Fruit fly (Drosophila melanogaster): ENCODE data around the gene Nnk.

Gene Nnk

DNA sequence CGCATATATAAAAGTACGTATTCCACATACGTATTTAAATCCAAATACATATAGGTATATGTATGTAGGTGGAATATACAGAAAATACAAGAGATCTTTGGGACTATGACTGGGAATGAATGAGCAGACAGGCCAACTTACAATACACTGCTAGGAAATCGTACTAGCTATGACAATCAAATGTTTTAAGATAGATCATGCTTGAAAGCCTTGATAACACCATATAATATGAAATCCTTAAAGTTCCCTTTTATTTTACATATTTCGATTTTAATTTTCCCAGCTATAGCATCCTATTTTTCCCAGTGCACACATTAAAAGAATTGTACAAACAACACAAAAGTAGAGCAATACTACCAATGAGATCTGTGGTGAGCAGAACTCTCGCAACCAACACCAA is 23.7 kb downstream of the Nnk start (continued):
- TF ChIP-seq ham (GFP tag; IDR thresholded peaks at IDR 0.05), result peak; percentile 70; the same call in 1 of the 2 replicates
- peak; percentile 89 for TF ChIP-seq CG4328 (GFP tag; optimal IDR thresholded peaks at IDR 0.05)
- peak; percentile 81 for TF ChIP-seq CG17361 (GFP tag; IDR thresholded peaks at IDR 0.05)
- TF ChIP-seq CG6272 (GFP tag; IDR thresholded peaks at IDR 0.05), result peak; percentile 79
- TF ChIP-seq hbn (GFP tag; IDR thresholded peaks at IDR 0.05; ENCODE audit: partially characterized antibody), result no peak
- TF ChIP-seq CG8359 (GFP tag; optimal IDR thresholded peaks at IDR 0.05; ENCODE audit: borderline replicate concordance), result peak; percentile 8
- peak; percentile 80 for TF ChIP-seq zfh1 (GFP tag; IDR thresholded peaks at IDR 0.05)
- TF ChIP-seq CG14667 (GFP tag; IDR thresholded peaks at IDR 0.05), result peak; percentile 83
- peak; percentile 68 for TF ChIP-seq tin (GFP tag; optimal IDR thresholded peaks at IDR 0.05)
- TF ChIP-seq CG5245 (GFP tag; optimal IDR thresholded peaks at IDR 0.05), result peak; percentile 25
- peak; percentile 67 for TF ChIP-seq B-H2 (GFP tag; optimal IDR thresholded peaks at IDR 0.05)
- TF ChIP-seq prd (optimal IDR thresholded peaks at IDR 0.05), result no peak
- TF ChIP-seq prd (GFP tag; IDR thresholded peaks at IDR 0.05), result peak; percentile 90
- peak; percentile 57 for TF ChIP-seq onecut (GFP tag; IDR thresholded peaks at IDR 0.05)
- TF ChIP-seq toy (GFP tag; IDR thresholded peaks at IDR 0.05), result peak; percentile 48; the same call in 1 of the 2 replicates
- peak; percentile 75 for TF ChIP-seq CG12659 (GFP tag; optimal IDR thresholded peaks at IDR 0.05)
- peak; percentile 45; the same call in 1 of the 2 replicates for TF ChIP-seq CG11696 (GFP tag; IDR thresholded peaks at IDR 0.05)
- TF ChIP-seq Lim3 (GFP tag; IDR thresholded peaks at IDR 0.05), result peak; percentile 55; the same call in 1 of the 2 replicates
- no peak for TF ChIP-seq ash1 (GFP tag; optimal IDR thresholded peaks at IDR 0.05)
- no peak for TF ChIP-seq CG7271 (tag; optimal IDR thresholded peaks at IDR 0.05)
- TF ChIP-seq Dll (GFP tag; IDR thresholded peaks at IDR 0.05; ENCODE audit: partially characterized antibody), result no peak
- TF ChIP-seq CG4404 (GFP tag; IDR thresholded peaks at IDR 0.05), result peak; percentile 68; the same call in 1 of the 2 replicates
- TF ChIP-seq CG2889 (GFP tag; IDR thresholded peaks at IDR 0.05), result peak; percentile 68
- TF ChIP-seq CG8924 (tag; optimal IDR thresholded peaks at IDR 0.05), result peak; percentile 78
- TF ChIP-seq Dbx (GFP tag; IDR thresholded peaks at IDR 0.05), result peak; percentile 88
- TF ChIP-seq CG10274 (GFP tag; optimal IDR thresholded peaks at IDR 0.05), result peak; percentile 47
- peak; percentile 79 for TF ChIP-seq nerfin-1 (tag; optimal IDR thresholded peaks at IDR 0.05)
- TF ChIP-seq CG10209 (GFP tag; optimal IDR thresholded peaks at IDR 0.05), result peak; percentile 68
- peak; percentile 33 for TF ChIP-seq Mad (GFP tag; optimal IDR thresholded peaks at IDR 0.05)
- TF ChIP-seq knrl (GFP tag; IDR thresholded peaks at IDR 0.05; ENCODE audit: partially characterized antibody), result no peak
- no peak for TF ChIP-seq dmrt11E (tag; optimal IDR thresholded peaks at IDR 0.05)
- TF ChIP-seq CG34376 (GFP tag; optimal IDR thresholded peaks at IDR 0.05), result peak; percentile 41
- TF ChIP-seq gsb-n (tag; optimal IDR thresholded peaks at IDR 0.05), result peak; percentile 62
- TF ChIP-seq CG34422 (GFP tag; IDR thresholded peaks at IDR 0.05), result peak; percentile 87
- peak; percentile 54 for TF ChIP-seq CG11723 (GFP tag; optimal IDR thresholded peaks at IDR 0.05)
- TF ChIP-seq CG3847 (GFP tag; IDR thresholded peaks at IDR 0.05), result peak; percentile 84
- no peak for TF ChIP-seq Bgb (GFP tag; IDR thresholded peaks at IDR 0.05; ENCODE audit: partially characterized antibody)
- no peak for TF ChIP-seq CG42726 (GFP tag; IDR thresholded peaks at IDR 0.05; ENCODE audit: partially characterized antibody)
- peak; percentile 73 for TF ChIP-seq zfh2 (GFP tag; optimal IDR thresholded peaks at IDR 0.05)
- peak; percentile 87 for TF ChIP-seq bab2 (GFP tag; optimal IDR thresholded peaks at IDR 0.05)
- no peak for TF ChIP-seq Tbp (GFP tag; optimal IDR thresholded peaks at IDR 0.05)
- peak; percentile 90 for TF ChIP-seq gem (tag; optimal IDR thresholded peaks at IDR 0.05)
- peak; percentile 90 for TF ChIP-seq CG7839 (tag; optimal IDR thresholded peaks at IDR 0.05)
- TF ChIP-seq Fer1 (GFP tag; optimal IDR thresholded peaks at IDR 0.05), result peak; percentile 77
- peak; percentile 84 for TF ChIP-seq CG5953 (GFP tag; IDR thresholded peaks at IDR 0.05)
- TF ChIP-seq az2 (GFP tag; optimal IDR thresholded peaks at IDR 0.05), result peak; percentile 70
- peak; percentile 76 for TF ChIP-seq lilli (GFP tag; optimal IDR thresholded peaks at IDR 0.05)
- peak; percentile 88 for TF ChIP-seq CG15269 (tag; optimal IDR thresholded peaks at IDR 0.05)
- peak; percentile 67 for TF ChIP-seq D19A (tag; optimal IDR thresholded peaks at IDR 0.05)
- TF ChIP-seq slou (GFP tag; optimal IDR thresholded peaks at IDR 0.05), result peak; percentile 67
